Fruit fly (Drosophila melanogaster) whole organism, embryonic: Measurements from ENCODE around the gene prtp.

ENCODE experiments used
- Adf1 ChIP-seq: fragments of 200-800 bp; sonication (Bioruptor generic); IDR thresholded peaks from 2 replicates; pipeline ENCODE4 v1.3.6; 2022; ENCODE audit warnings: missing biosample characterization, missing genetic modification characterization
- Bgb ChIP-seq: fragments of 200-800 bp; sonication (Bioruptor generic); IDR thresholded peaks from 2 replicates; pipeline ENCODE4 v1.3.6; 2022; ENCODE audit warnings: missing biosample characterization, missing genetic modification characterization; ENCODE audit not compliant: partially characterized antibody
- CG3281 ChIP-seq: fragments of 200-800 bp; sonication (Bioruptor generic); optimal IDR thresholded peaks from 3 replicates; lab custom pipeline; 2017; ENCODE audit warnings: missing biosample characterization, mild to moderate bottlenecking, missing genetic modification characterization
- CG7357 ChIP-seq: fragments of 200-800 bp; sonication (Bioruptor generic); IDR thresholded peaks from 3 replicates; pipeline ENCODE4 v1.3.6; 2022; ENCODE audit warnings: missing biosample characterization, missing genetic modification characterization
- CG7928 ChIP-seq: fragments of 200-800 bp; sonication (Bioruptor generic); optimal IDR thresholded peaks from 2 replicates; lab custom pipeline; 2017; ENCODE audit warnings: missing biosample characterization, mild to moderate bottlenecking, missing genetic modification characterization
- CG7987 ChIP-seq: fragments of 200-800 bp; sonication (Bioruptor generic); optimal IDR thresholded peaks from 2 replicates; lab custom pipeline; 2018; ENCODE audit warnings: missing biosample characterization, mild to moderate bottlenecking, missing genetic modification characterization, moderate library complexity
- Chrac-16 ChIP-seq: fragments of 200-800 bp; sonication (Bioruptor generic); optimal IDR thresholded peaks from 3 replicates; lab custom pipeline; 2016; ENCODE audit warnings: missing biosample characterization, missing genetic modification characterization
- Dip2 ChIP-seq: fragments of 200-800 bp; sonication (Bioruptor generic); IDR thresholded peaks from 2 replicates; pipeline ENCODE4 v1.3.6; 2022; ENCODE audit warnings: missing biosample characterization, missing genetic modification characterization
- NC2β ChIP-seq: fragments of 200-800 bp; sonication (Bioruptor generic); optimal IDR thresholded peaks from 2 replicates; lab custom pipeline; 2016; ENCODE audit warnings: missing biosample characterization, missing genetic modification characterization
- Ssrp ChIP-seq: fragments of 200-800 bp; sonication (Bioruptor generic); optimal IDR thresholded peaks from 2 replicates; lab custom pipeline; 2018; ENCODE audit warnings: missing biosample characterization, mild to moderate bottlenecking, missing genetic modification characterization, moderate library complexity
- abd-A ChIP-seq: fragments of 200-800 bp; sonication (Bioruptor generic); optimal IDR thresholded peaks from 3 replicates; lab custom pipeline; 2019; ENCODE audit warnings: missing biosample characterization, mild to moderate bottlenecking, missing genetic modification characterization, moderate library complexity
- chif ChIP-seq, 2 experiments: fragments of 200-800 bp; sonication (Bioruptor generic); optimal IDR thresholded peaks; 3 replicates each; lab custom pipeline; 2016; ENCODE audit warnings: missing biosample characterization in 2 of 2, missing genetic modification characterization in 2 of 2
- row ChIP-seq: fragments of 200-800 bp; sonication (Bioruptor generic); IDR thresholded peaks from 3 replicates; pipeline ENCODE4 v1.3.6; 2022; ENCODE audit warnings: missing biosample characterization, missing genetic modification characterization
- sc ChIP-seq, 3 experiments: fragments of >200 bp in 2 of 3; fragments of 200-800 bp in 1 of 3; sonication (Bioruptor generic) in 1 of 3; optimal IDR thresholded peaks; 2 replicates in 2 of 3; 3 replicates in 1 of 3; lab custom pipeline; 2017; ENCODE audit warnings: mild to moderate bottlenecking in 1 of 3, missing biosample characterization in 1 of 3, missing genetic modification characterization in 1 of 3, missing genetic modification reagents in 1 of 3

DNA sequence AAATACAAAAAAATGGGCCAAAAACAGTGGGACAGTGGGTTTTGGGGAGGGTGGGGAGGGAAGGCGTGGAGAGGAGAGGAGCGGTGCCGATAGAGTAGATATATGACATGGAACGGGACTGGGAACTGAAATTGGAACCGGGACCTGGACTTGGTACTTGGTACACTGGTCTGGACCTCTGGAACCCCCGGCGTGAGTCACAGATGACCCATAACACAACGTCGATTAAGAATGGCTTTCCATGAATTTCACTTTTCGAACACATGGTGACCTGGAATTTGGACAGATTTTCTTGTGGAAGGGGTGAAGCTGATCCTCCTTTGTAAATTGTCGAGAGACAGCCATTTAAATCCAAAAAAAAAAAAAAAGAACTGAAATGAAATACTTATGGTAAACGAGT lies 29.9 kb upstream of the prtp start:
- TF ChIP-seq row (GFP tag; lab: Robert Waterston, UW) (no peak), sc (optimal IDR thresholded peaks at IDR 0.05; lab: Kevin White, UChicago) (no peak), sc (GFP tag; optimal IDR thresholded peaks at IDR 0.05; lab: Kevin White, UChicago) (no peak), Ssrp (tag; lab: Kevin White, UChicago) (no peak), Dip2 (GFP tag; lab: Robert Waterston, UW) (no peak), CG7928 (GFP tag; lab: Kevin White, UChicago) (no peak), abd-A (tag; lab: Kevin White, UChicago) (no peak), CG7357 (GFP tag; lab: Robert Waterston, UW) (no peak), CG3281 (GFP tag; lab: Kevin White, UChicago) (no peak), NC2β (GFP tag; lab: Kevin White, UChicago) (no peak), CG7987 (GFP tag; lab: Kevin White, UChicago) (no peak), Bgb (no peak), Chrac-16 (GFP tag; lab: Kevin White, UChicago) (no peak), Adf1 (GFP tag; lab: Robert Waterston, UW) (no peak), chif (GFP tag; optimal IDR thresholded peaks at IDR 0.05; lab: Kevin White, UChicago) (no peak)
